Worm (Caenorhabditis elegans) whole organism, L4 larva: ENCODE measurements around the gene ZK637.4.

Experiments used
- D1046.2 ChIP-seq: fragments of 200-800 bp; sonication (Bioruptor generic); IDR thresholded peaks from 2 replicates; pipeline ENCODE4 v1.3.6; 2022; ENCODE audit warnings: missing genetic modification characterization, missing compliant biosample characterization
- F10B5.3 ChIP-seq: sonication (generic microtip); optimal IDR thresholded peaks from 2 replicates; lab custom pipeline; 2016; ENCODE audit warnings: mild to moderate bottlenecking, missing genetic modification characterization, missing compliant biosample characterization
- F44E2.7 ChIP-seq: fragments of 200-800 bp; sonication (Bioruptor generic); IDR thresholded peaks from 2 replicates; pipeline ENCODE4 v2.1.2; 2022; ENCODE audit warnings: missing genetic modification characterization, missing compliant biosample characterization
- F49E8.2 ChIP-seq: sonication (generic microtip); optimal IDR thresholded peaks from 2 replicates; lab custom pipeline; 2016; ENCODE audit warnings: missing compliant biosample characterization, mild to moderate bottlenecking, missing genetic modification characterization, borderline replicate concordance
- T26A8.4 ChIP-seq: fragments of 200-800 bp; sonication (Bioruptor generic); IDR thresholded peaks from 2 replicates; pipeline ENCODE4 v1.3.6; 2022; ENCODE audit warnings: missing genetic modification characterization, missing compliant biosample characterization
- Y48G9A.11 ChIP-seq: fragments of 200-800 bp; sonication (Bioruptor generic); IDR thresholded peaks from 2 replicates; pipeline ENCODE4 v1.3.6; 2022; ENCODE audit warnings: missing genetic modification reagents, missing genetic modification characterization, missing compliant biosample characterization
- Y5F2A.4 ChIP-seq: fragments of 200-800 bp; sonication (Bioruptor generic); optimal IDR thresholded peaks from 2 replicates; lab custom pipeline; 2018; ENCODE audit warnings: mild to moderate bottlenecking, missing genetic modification characterization, missing compliant biosample characterization
- Y75B8A.6 ChIP-seq: fragments of 200-800 bp; sonication (Bioruptor generic); IDR thresholded peaks from 2 replicates; pipeline ENCODE4 v1.3.6; 2022; ENCODE audit warnings: missing genetic modification reagents, missing genetic modification characterization, missing compliant biosample characterization
- aly-2 ChIP-seq: sonication (generic microtip); optimal IDR thresholded peaks from 2 replicates; lab custom pipeline; 2018; ENCODE audit warnings: missing biosample characterization, missing genetic modification characterization
- arid-1 ChIP-seq: fragments of 200-800 bp; sonication (Bioruptor generic); conservative IDR thresholded peaks from 2 replicates; pipeline ENCODE4 v1.3.6; 2022; ENCODE audit warnings: missing genetic modification reagents, missing genetic modification characterization, missing compliant biosample characterization
- attf-4 ChIP-seq: sonication (generic microtip); optimal IDR thresholded peaks from 3 replicates; lab custom pipeline; 2017; ENCODE audit warnings: missing biosample characterization, missing genetic modification characterization
- ceh-28 ChIP-seq: fragments of 150-350 bp; optimal IDR thresholded peaks from 2 replicates; lab custom pipeline; 2014; ENCODE audit warnings: missing biosample characterization, missing genetic modification reagents, missing genetic modification characterization
- ceh-32 ChIP-seq: sonication (generic microtip); optimal IDR thresholded peaks from 2 replicates; lab custom pipeline; 2016; ENCODE audit warnings: mild to moderate bottlenecking, missing genetic modification characterization, missing compliant biosample characterization; ENCODE audit not compliant: poor library complexity
- ceh-44 ChIP-seq: fragments of 200-800 bp; sonication (Bioruptor generic); IDR thresholded peaks from 2 replicates; pipeline ENCODE4 v1.3.6; 2022; ENCODE audit warnings: missing genetic modification reagents, missing genetic modification characterization, missing compliant biosample characterization
- ceh-62 ChIP-seq: sonication (generic microtip); optimal IDR thresholded peaks from 2 replicates; lab custom pipeline; 2017; ENCODE audit warnings: missing biosample characterization, missing genetic modification characterization
- ctbp-1 ChIP-seq: fragments of 200-800 bp; sonication (Bioruptor generic); IDR thresholded peaks from 2 replicates; pipeline ENCODE4 v1.3.6; 2022; ENCODE audit warnings: missing genetic modification reagents, missing genetic modification characterization, missing compliant biosample characterization
- daf-12 ChIP-seq: fragments of 150-350 bp; optimal IDR thresholded peaks from 2 replicates; lab custom pipeline; 2014; ENCODE audit warnings: missing biosample characterization, missing genetic modification reagents, missing genetic modification characterization
- daf-16 ChIP-seq, 3 experiments: sonication (generic microtip); optimal IDR thresholded peaks; 2 replicates each; lab custom pipeline; 2016 to 2017; ENCODE audit warnings: missing genetic modification characterization in 3 of 3, missing genetic modification reagents in 3 of 3, mild to moderate bottlenecking in 2 of 3, missing compliant biosample characterization in 2 of 3, missing biosample characterization in 1 of 3, moderate library complexity in 1 of 3
- daf-19 ChIP-seq: fragments of 200-800 bp; sonication (Bioruptor generic); conservative IDR thresholded peaks from 2 replicates; pipeline ENCODE4 v1.3.6; 2022; ENCODE audit warnings: missing genetic modification characterization, missing compliant biosample characterization
- dpl-1 ChIP-seq: fragments of 150-350 bp; optimal IDR thresholded peaks from 2 replicates; lab custom pipeline; 2014; ENCODE audit warnings: missing biosample characterization, missing genetic modification reagents, missing genetic modification characterization
- fkh-10 ChIP-seq: fragments of 150-350 bp; optimal IDR thresholded peaks from 2 replicates; lab custom pipeline; 2014; ENCODE audit warnings: missing biosample characterization, missing genetic modification reagents, missing genetic modification characterization
- fos-1 ChIP-seq: fragments of 150-350 bp; optimal IDR thresholded peaks from 2 replicates; lab custom pipeline; 2014; ENCODE audit warnings: missing biosample characterization, missing genetic modification characterization
- gei-8 ChIP-seq: fragments of 200-800 bp; sonication (Bioruptor generic); optimal IDR thresholded peaks from 2 replicates; lab custom pipeline; 2018; ENCODE audit warnings: mild to moderate bottlenecking, missing genetic modification characterization, missing compliant biosample characterization
- jun-1 ChIP-seq: fragments of 150-350 bp; optimal IDR thresholded peaks from 2 replicates; lab custom pipeline; 2014; ENCODE audit warnings: missing biosample characterization, missing genetic modification reagents, missing genetic modification characterization
- lin-1 ChIP-seq: fragments of 200-800 bp; sonication (Bioruptor generic); IDR thresholded peaks from 2 replicates; pipeline ENCODE4 v1.3.6; 2022; ENCODE audit warnings: missing genetic modification reagents, missing genetic modification characterization, missing compliant biosample characterization
- lin-15B ChIP-seq: fragments of 150-350 bp; sonication (generic microtip); optimal IDR thresholded peaks from 3 replicates; lab custom pipeline; 2014; ENCODE audit warnings: missing biosample characterization, missing genetic modification characterization
- lin-29 ChIP-seq: fragments of 200-800 bp; sonication (Bioruptor generic); IDR thresholded peaks from 2 replicates; pipeline ENCODE4 v1.3.6; 2022; ENCODE audit warnings: missing genetic modification reagents, missing genetic modification characterization, missing compliant biosample characterization
- lin-38 ChIP-seq: fragments of 200-800 bp; sonication (Bioruptor generic); IDR thresholded peaks from 2 replicates; pipeline ENCODE4 v1.3.6; 2022; ENCODE audit warnings: missing genetic modification reagents, missing genetic modification characterization, missing compliant biosample characterization
- lin-39 ChIP-seq: fragments of 150-350 bp; optimal IDR thresholded peaks from 2 replicates; lab custom pipeline; 2014; ENCODE audit warnings: missing biosample characterization, missing genetic modification reagents, missing genetic modification characterization
- lir-3 ChIP-seq: sonication (generic microtip); optimal IDR thresholded peaks from 2 replicates; lab custom pipeline; 2016; ENCODE audit warnings: mild to moderate bottlenecking, missing genetic modification characterization, missing compliant biosample characterization
- mdl-1 ChIP-seq, 2 experiments: fragments of 150-350 bp in 1 of 2; sonication (generic microtip) in 1 of 2; optimal IDR thresholded peaks; 2 replicates each; lab custom pipeline; 2014 to 2017; ENCODE audit warnings: missing biosample characterization in 2 of 2, missing genetic modification characterization in 2 of 2
- mdt-29 ChIP-seq: fragments of 200-800 bp; sonication (Bioruptor generic); IDR thresholded peaks from 2 replicates; pipeline ENCODE4 v1.3.6; 2022; ENCODE audit warnings: missing genetic modification reagents, missing genetic modification characterization, missing compliant biosample characterization
- mep-1 ChIP-seq: fragments of 150-350 bp; sonication (generic microtip); optimal IDR thresholded peaks from 3 replicates; lab custom pipeline; 2014; ENCODE audit warnings: missing biosample characterization, missing genetic modification characterization
- mxl-3 ChIP-seq: fragments of 200-800 bp; sonication (Bioruptor generic); optimal IDR thresholded peaks from 2 replicates; lab custom pipeline; 2018; ENCODE audit warnings: mild to moderate bottlenecking, missing genetic modification characterization, missing compliant biosample characterization
- nhr-10 ChIP-seq: fragments of 150-350 bp; optimal IDR thresholded peaks from 2 replicates; lab custom pipeline; 2014; ENCODE audit warnings: missing biosample characterization, missing genetic modification characterization
- nhr-102 ChIP-seq: sonication (generic microtip); optimal IDR thresholded peaks from 2 replicates; lab custom pipeline; 2016; ENCODE audit warnings: mild to moderate bottlenecking, missing genetic modification characterization, moderate library complexity, missing compliant biosample characterization
- nhr-111 ChIP-seq: fragments of 200-800 bp; sonication (Bioruptor generic); optimal IDR thresholded peaks from 2 replicates; lab custom pipeline; 2018; ENCODE audit warnings: mild to moderate bottlenecking, missing genetic modification characterization, missing compliant biosample characterization
- nhr-237 ChIP-seq: sonication (generic microtip); optimal IDR thresholded peaks from 2 replicates; lab custom pipeline; 2017; ENCODE audit warnings: missing biosample characterization, missing genetic modification characterization
- nhr-41 ChIP-seq: fragments of 200-800 bp; sonication (Bioruptor generic); IDR thresholded peaks from 2 replicates; pipeline ENCODE4 v1.3.6; 2022; ENCODE audit warnings: missing genetic modification reagents, missing genetic modification characterization, missing compliant biosample characterization
- nhr-42 ChIP-seq: fragments of 200-800 bp; sonication (Bioruptor generic); IDR thresholded peaks from 2 replicates; pipeline ENCODE4 v1.3.6; 2022; ENCODE audit warnings: missing genetic modification characterization, missing compliant biosample characterization
- nhr-48 ChIP-seq: sonication (generic microtip); optimal IDR thresholded peaks from 2 replicates; lab custom pipeline; 2016; ENCODE audit warnings: mild to moderate bottlenecking, missing genetic modification characterization, missing compliant biosample characterization
- nhr-76 ChIP-seq: fragments of 150-350 bp; optimal IDR thresholded peaks from 2 replicates; lab custom pipeline; 2014; ENCODE audit warnings: missing biosample characterization, missing genetic modification characterization
- nhr-77 ChIP-seq: fragments of 150-350 bp; optimal IDR thresholded peaks from 2 replicates; lab custom pipeline; 2014; ENCODE audit warnings: missing biosample characterization, missing genetic modification characterization
- sdz-12 ChIP-seq: fragments of 200-800 bp; sonication (Bioruptor generic); optimal IDR thresholded peaks from 2 replicates; lab custom pipeline; 2018; ENCODE audit warnings: mild to moderate bottlenecking, missing genetic modification characterization, missing compliant biosample characterization
- snpc-1.2 ChIP-seq: fragments of 200-800 bp; sonication (Bioruptor generic); IDR thresholded peaks from 2 replicates; pipeline ENCODE4 v1.3.6; 2022; ENCODE audit warnings: missing genetic modification reagents, missing genetic modification characterization, missing compliant biosample characterization
- spr-1 ChIP-seq: sonication (generic microtip); optimal IDR thresholded peaks from 2 replicates; lab custom pipeline; 2016; ENCODE audit warnings: mild to moderate bottlenecking, missing genetic modification characterization, missing compliant biosample characterization
- unc-62 ChIP-seq, 3 experiments: fragments of 150-350 bp in 1 of 3; sonication (generic microtip); optimal IDR thresholded peaks in 2 of 3; peaks in 1 of 3; 1 replicate in 1 of 3; 2 replicates in 2 of 3; lab custom pipeline; 2014 to 2017; ENCODE audit warnings: missing biosample characterization in 3 of 3, missing genetic modification characterization in 3 of 3, missing genetic modification reagents in 3 of 3, missing genotype in 1 of 3
- zip-11 ChIP-seq: fragments of 200-800 bp; sonication (Bioruptor generic); IDR thresholded peaks from 2 replicates; pipeline ENCODE4 v1.3.6; 2022; ENCODE audit warnings: missing genetic modification characterization, missing compliant biosample characterization
- zip-2 ChIP-seq: fragments of 150-350 bp; optimal IDR thresholded peaks from 2 replicates; lab custom pipeline; 2014; ENCODE audit warnings: missing biosample characterization, missing genetic modification characterization
- ztf-11 ChIP-seq: fragments of 150-350 bp; optimal IDR thresholded peaks from 2 replicates; lab custom pipeline; 2014; ENCODE audit warnings: missing biosample characterization, missing genetic modification characterization

Gene ZK637.4

ce11 chrIII:8873990-8874668 lies 19.4 kb upstream of the ZK637.4 start (continued):
- TF ChIP-seq zip-11 (GFP tag; lab: Robert Waterston, UW), result no peak
- TF ChIP-seq nhr-10 (tag; lab: Kevin White, UChicago), result no peak
- TF ChIP-seq mdl-1 (tag; optimal IDR thresholded peaks at IDR 0.05; lab: Kevin White, UChicago), result peak in 1 of 2 experiments; percentile 72
- no peak for TF ChIP-seq D1046.2 (GFP tag; lab: Robert Waterston, UW)
- TF ChIP-seq nhr-76 (tag; lab: Kevin White, UChicago), result no peak
- no peak for TF ChIP-seq lin-1 (GFP tag; lab: Robert Waterston, UW)
- no peak for TF ChIP-seq nhr-237
- peak; percentile 26 for TF ChIP-seq dpl-1
- peak; percentile 61 for TF ChIP-seq fkh-10 (GFP tag; lab: Kevin White, UChicago)
- no peak for TF ChIP-seq ceh-28
- peak; percentile 36 for TF ChIP-seq nhr-48 (tag; lab: Kevin White, UChicago)
- TF ChIP-seq ceh-32 (tag; lab: Kevin White, UChicago), result no peak
- TF ChIP-seq nhr-102 (tag; lab: Kevin White, UChicago), result no peak
- TF ChIP-seq daf-16 (GFP tag; optimal IDR thresholded peaks at IDR 0.05; lab: Kevin White, UChicago), result peak in 1 of 2 experiments; percentile 62
- TF ChIP-seq daf-16 (tag; optimal IDR thresholded peaks at IDR 0.05; lab: Kevin White, UChicago), result no peak
- TF ChIP-seq jun-1 (tag; lab: Kevin White, UChicago), result no peak
- TF ChIP-seq ztf-11, result peak; percentile 24
- TF ChIP-seq ceh-44 (GFP tag; lab: Robert Waterston, UW), result no peak
- TF ChIP-seq gei-8 (GFP tag; lab: Kevin White, UChicago), result peak; percentile 23
- no peak for TF ChIP-seq zip-2 (tag; lab: Kevin White, UChicago)
- TF ChIP-seq ctbp-1 (GFP tag; lab: Robert Waterston, UW), result peak; percentile 89; the same call in 1 of the 2 replicates
- TF ChIP-seq arid-1 (GFP tag; lab: Robert Waterston, UW), result no peak
- TF ChIP-seq Y5F2A.4 (GFP tag; lab: Kevin White, UChicago), result no peak
- TF ChIP-seq lin-29 (GFP tag; lab: Robert Waterston, UW), result no peak
- TF ChIP-seq T26A8.4, result peak; percentile 36; the same call in 1 of the 2 replicates
- no peak for TF ChIP-seq daf-12 (tag; lab: Kevin White, UChicago)
- no peak for TF ChIP-seq daf-19
- TF ChIP-seq ceh-62, result no peak
- TF ChIP-seq Y48G9A.11, result no peak
- TF ChIP-seq sdz-12, result no peak
- no peak for TF ChIP-seq Y75B8A.6
- TF ChIP-seq unc-62 (GFP tag; optimal IDR thresholded peaks at IDR 0.05 in 1 of 2; lab: Kevin White, UChicago), result peak in 1 of 2 experiments; percentile 80
- peak; percentile 9 for TF ChIP-seq unc-62 (tag; optimal IDR thresholded peaks at IDR 0.05; lab: Kevin White, UChicago)
- no peak for TF ChIP-seq aly-2 (tag; lab: Kevin White, UChicago)
- TF ChIP-seq lin-15B (tag; lab: Kevin White, UChicago), result no peak
- TF ChIP-seq lir-3 (tag; lab: Kevin White, UChicago), result no peak
- 0 out of 2 replicates have a peak, but pooled peaks have one; percentile 49 for TF ChIP-seq lin-38 (GFP tag; lab: Robert Waterston, UW)
- TF ChIP-seq spr-1 (tag; lab: Kevin White, UChicago), result no peak
- TF ChIP-seq F49E8.2, result no peak
- peak; percentile 21 for TF ChIP-seq F10B5.3 (tag; lab: Kevin White, UChicago)
- no peak for TF ChIP-seq nhr-77 (tag; lab: Kevin White, UChicago)
- TF ChIP-seq F44E2.7 (GFP tag; lab: Robert Waterston, UW), result no peak
- peak; percentile 93 for TF ChIP-seq mep-1 (tag; lab: Kevin White, UChicago)
- no peak for TF ChIP-seq nhr-41
- TF ChIP-seq mdt-29 (GFP tag; lab: Robert Waterston, UW), result no peak
- no peak for TF ChIP-seq attf-4 (tag; lab: Kevin White, UChicago)
- TF ChIP-seq mxl-3 (GFP tag; lab: Kevin White, UChicago), result peak; percentile 43
- no peak for TF ChIP-seq fos-1 (tag; lab: Kevin White, UChicago)
- TF ChIP-seq snpc-1.2, result no peak
- TF ChIP-seq lin-39 (tag; lab: Kevin White, UChicago), result no peak
- TF ChIP-seq nhr-42 (GFP tag; lab: Robert Waterston, UW), result no peak
- peak; percentile 32 for TF ChIP-seq nhr-111 (GFP tag; lab: Kevin White, UChicago)
